Worm (Caenorhabditis elegans) whole organism, L1 larva: Measurements from ENCODE around the gene C35C5.9.

ENCODE experiments used
- C16A3.4 ChIP-seq: fragments of 150-350 bp; optimal IDR thresholded peaks from 2 replicates; lab custom pipeline; 2014; ENCODE audit warnings: missing biosample characterization, missing genetic modification characterization
- aha-1 ChIP-seq: fragments of 150-350 bp; optimal IDR thresholded peaks from 2 replicates; lab custom pipeline; 2014; ENCODE audit warnings: missing biosample characterization, missing genetic modification characterization
- ama-1 ChIP-seq: fragments of 150-350 bp; optimal IDR thresholded peaks from 2 replicates; lab custom pipeline; 2014
- ceh-63 ChIP-seq: fragments of 200-800 bp; sonication (Bioruptor generic); optimal IDR thresholded peaks from 2 replicates; lab custom pipeline; 2018; ENCODE audit warnings: mild to moderate bottlenecking, missing genetic modification characterization, missing compliant biosample characterization
- ceh-8 ChIP-seq: fragments of 200-800 bp; sonication (Bioruptor generic); optimal IDR thresholded peaks from 2 replicates; lab custom pipeline; 2018; ENCODE audit warnings: mild to moderate bottlenecking, missing genetic modification characterization, moderate library complexity, missing compliant biosample characterization
- ceh-82 ChIP-seq, 3 experiments: fragments of 150-350 bp in 1 of 3; sonication (generic microtip) in 2 of 3; optimal IDR thresholded peaks; 2 replicates each; lab custom pipeline; 2014 to 2017; ENCODE audit warnings: missing biosample characterization in 3 of 3, missing genetic modification characterization in 3 of 3
- ces-1 ChIP-seq: fragments of 150-350 bp; optimal IDR thresholded peaks from 2 replicates; lab custom pipeline; 2014; ENCODE audit warnings: missing biosample characterization, missing genetic modification reagents, missing genetic modification characterization
- efl-3 ChIP-seq: fragments of 200-800 bp; sonication (Bioruptor generic); optimal IDR thresholded peaks from 2 replicates; lab custom pipeline; 2018; ENCODE audit warnings: mild to moderate bottlenecking, missing genetic modification characterization, missing compliant biosample characterization
- egl-13 ChIP-seq: sonication (generic microtip); optimal IDR thresholded peaks from 2 replicates; lab custom pipeline; 2016; ENCODE audit warnings: missing genotype, missing genetic modification reagents, missing genetic modification characterization, missing compliant biosample characterization
- egl-27 ChIP-seq, 2 experiments: fragments of 150-350 bp in 1 of 2; sonication (generic microtip); optimal IDR thresholded peaks; 3 replicates each; lab custom pipeline; 2017 to 2018; ENCODE audit warnings: missing biosample characterization in 2 of 2, missing genetic modification characterization in 2 of 2, missing genetic modification reagents in 2 of 2
- elt-3 ChIP-seq, 6 experiments: fragments of 150-350 bp in 1 of 6; sonication (generic microtip); optimal IDR thresholded peaks; 2 replicates each; lab custom pipeline; 2017 to 2018; ENCODE audit warnings: missing biosample characterization in 6 of 6, missing genetic modification characterization in 6 of 6, inconsistent platforms in 1 of 6
- ets-5 ChIP-seq: fragments of 200-800 bp; sonication (Bioruptor generic); IDR thresholded peaks from 2 replicates; pipeline ENCODE4 v1.3.6; 2022; ENCODE audit warnings: missing genetic modification characterization, missing compliant biosample characterization
- fkh-4 ChIP-seq: sonication (generic microtip); optimal IDR thresholded peaks from 2 replicates; lab custom pipeline; 2016; ENCODE audit warnings: missing compliant biosample characterization, missing genetic modification characterization, borderline replicate concordance
- fkh-8 ChIP-seq: sonication (generic microtip); optimal IDR thresholded peaks from 2 replicates; lab custom pipeline; 2016; ENCODE audit warnings: mild to moderate bottlenecking, missing genetic modification characterization, missing compliant biosample characterization
- hlh-17 ChIP-seq: fragments of 200-800 bp; sonication (Bioruptor generic); optimal IDR thresholded peaks from 2 replicates; lab custom pipeline; 2018; ENCODE audit warnings: missing genetic modification characterization, mild to moderate bottlenecking, missing compliant biosample characterization, moderate library complexity, borderline replicate concordance
- irx-1 ChIP-seq: sonication (generic microtip); optimal IDR thresholded peaks from 2 replicates; lab custom pipeline; 2016; ENCODE audit warnings: missing genetic modification characterization, missing compliant biosample characterization
- lin-13 ChIP-seq: fragments of 150-350 bp; optimal IDR thresholded peaks from 2 replicates; lab custom pipeline; 2014; ENCODE audit warnings: missing biosample characterization, missing genetic modification reagents, missing genetic modification characterization
- lin-14 ChIP-seq: fragments of 200-800 bp; sonication (Bioruptor generic); optimal IDR thresholded peaks from 2 replicates; lab custom pipeline; 2018; ENCODE audit warnings: mild to moderate bottlenecking, missing genetic modification characterization, moderate library complexity, missing compliant biosample characterization
- lin-15B ChIP-seq: fragments of 150-350 bp; sonication (generic microtip); optimal IDR thresholded peaks from 3 replicates; lab custom pipeline; 2014; ENCODE audit warnings: missing biosample characterization, missing genetic modification characterization
- lin-35 ChIP-seq, 2 experiments: fragments of 150-350 bp; optimal IDR thresholded peaks; 2 replicates each; lab custom pipeline; 2014; ENCODE audit warnings: missing biosample characterization in 2 of 2, missing genetic modification characterization in 2 of 2, missing genetic modification reagents in 2 of 2
- lir-3 ChIP-seq: sonication (generic microtip); optimal IDR thresholded peaks from 2 replicates; lab custom pipeline; 2016; ENCODE audit warnings: mild to moderate bottlenecking, missing genetic modification characterization, moderate library complexity, missing compliant biosample characterization; ENCODE audit not compliant: poor library complexity
- lsy-2 ChIP-seq, 2 experiments: fragments of 150-350 bp; optimal IDR thresholded peaks; 2 replicates each; lab custom pipeline; 2014; ENCODE audit warnings: missing biosample characterization in 2 of 2, missing genetic modification characterization in 2 of 2
- mab-9 ChIP-seq: fragments of 200-800 bp; sonication (Bioruptor generic); IDR thresholded peaks from 2 replicates; pipeline ENCODE4 v1.3.6; 2022; ENCODE audit warnings: missing genetic modification reagents, missing genetic modification characterization, missing compliant biosample characterization
- mef-2 ChIP-seq: fragments of 150-350 bp; optimal IDR thresholded peaks from 2 replicates; lab custom pipeline; 2014; ENCODE audit warnings: missing biosample characterization, missing genetic modification characterization
- nhr-19 ChIP-seq: fragments of 200-800 bp; sonication (Bioruptor generic); conservative IDR thresholded peaks from 2 replicates; pipeline ENCODE4 v1.3.6; 2022; ENCODE audit warnings: missing genetic modification characterization, missing compliant biosample characterization
- nhr-237 ChIP-seq: fragments of 150-350 bp; optimal IDR thresholded peaks from 2 replicates; lab custom pipeline; 2014; ENCODE audit warnings: missing biosample characterization, missing genetic modification characterization
- nhr-28 ChIP-seq: fragments of 150-350 bp; optimal IDR thresholded peaks from 2 replicates; lab custom pipeline; 2014; ENCODE audit warnings: missing biosample characterization, missing genetic modification characterization
- nhr-47 ChIP-seq: sonication (generic microtip); optimal IDR thresholded peaks from 2 replicates; lab custom pipeline; 2016; ENCODE audit warnings: mild to moderate bottlenecking, missing genetic modification characterization, moderate library complexity, missing compliant biosample characterization
- nhr-71 ChIP-seq: sonication (generic microtip); optimal IDR thresholded peaks from 2 replicates; lab custom pipeline; 2016; ENCODE audit warnings: mild to moderate bottlenecking, missing genetic modification characterization, moderate library complexity, missing compliant biosample characterization
- nhr-77 ChIP-seq: fragments of 150-350 bp; optimal IDR thresholded peaks from 2 replicates; lab custom pipeline; 2014; ENCODE audit warnings: missing biosample characterization, missing genetic modification characterization
- nhr-84 ChIP-seq: sonication (generic microtip); optimal IDR thresholded peaks from 2 replicates; lab custom pipeline; 2017; ENCODE audit warnings: missing biosample characterization, missing genetic modification characterization
- nhr-85 ChIP-seq: sonication (generic microtip); peaks from one replicate; lab custom pipeline; 2016; ENCODE audit warnings: missing genetic modification characterization, inconsistent platforms, missing compliant biosample characterization
- pag-3 ChIP-seq: sonication (generic microtip); optimal IDR thresholded peaks from 2 replicates; lab custom pipeline; 2017; ENCODE audit warnings: missing genetic modification characterization, mild to moderate bottlenecking, missing compliant biosample characterization, antibody characterized with exemption, borderline replicate concordance; ENCODE audit not compliant: insufficient read depth
- pax-3 ChIP-seq: fragments of 200-800 bp; sonication (Bioruptor generic); optimal IDR thresholded peaks from 2 replicates; lab custom pipeline; 2018; ENCODE audit warnings: mild to moderate bottlenecking, missing genetic modification characterization, moderate library complexity, missing compliant biosample characterization
- pqm-1 ChIP-seq: sonication (generic microtip); optimal IDR thresholded peaks from 3 replicates; lab custom pipeline; 2017; ENCODE audit warnings: missing biosample characterization, missing genetic modification characterization
- rnt-1 ChIP-seq: sonication (generic microtip); optimal IDR thresholded peaks from 2 replicates; lab custom pipeline; 2016; ENCODE audit warnings: mild to moderate bottlenecking, missing genetic modification characterization, moderate library complexity, missing compliant biosample characterization
- snpc-4 ChIP-seq: fragments of 150-350 bp; optimal IDR thresholded peaks from 2 replicates; lab custom pipeline; 2014; ENCODE audit warnings: missing biosample characterization, missing genetic modification characterization
- snu-23 ChIP-seq: sonication (generic microtip); optimal IDR thresholded peaks from 2 replicates; lab custom pipeline; 2016; ENCODE audit warnings: missing genetic modification characterization, missing compliant biosample characterization
- sox-4 ChIP-seq: sonication (generic microtip); optimal IDR thresholded peaks from 2 replicates; lab custom pipeline; 2016; ENCODE audit warnings: missing genetic modification characterization, missing compliant biosample characterization
- sptf-1 ChIP-seq: fragments of 150-350 bp; optimal IDR thresholded peaks from 2 replicates; lab custom pipeline; 2014; ENCODE audit warnings: missing biosample characterization, missing genetic modification characterization
- sup-37 ChIP-seq: fragments of 200-800 bp; sonication (Bioruptor generic); optimal IDR thresholded peaks from 2 replicates; lab custom pipeline; 2018; ENCODE audit warnings: mild to moderate bottlenecking, missing genetic modification characterization, missing compliant biosample characterization
- swsn-7 ChIP-seq: sonication (generic microtip); optimal IDR thresholded peaks from 2 replicates; lab custom pipeline; 2016; ENCODE audit warnings: missing genetic modification characterization, missing compliant biosample characterization
- tbx-2 ChIP-seq: sonication (generic microtip); optimal IDR thresholded peaks from 2 replicates; lab custom pipeline; 2016; ENCODE audit warnings: missing genetic modification characterization, missing compliant biosample characterization
- unc-30 ChIP-seq: sonication (generic microtip); optimal IDR thresholded peaks from 2 replicates; lab custom pipeline; 2017; ENCODE audit warnings: missing biosample characterization, missing genetic modification characterization
- unc-86 ChIP-seq: sonication (generic microtip); optimal IDR thresholded peaks from 2 replicates; lab custom pipeline; 2016; ENCODE audit warnings: missing genetic modification characterization, missing compliant biosample characterization
- unc-98 ChIP-seq: fragments of 200-800 bp; sonication (Bioruptor generic); IDR thresholded peaks from 2 replicates; pipeline ENCODE4 v1.3.6; 2022; ENCODE audit warnings: missing genetic modification characterization, missing compliant biosample characterization
- zag-1 ChIP-seq: fragments of 150-350 bp; optimal IDR thresholded peaks from 2 replicates; lab custom pipeline; 2014; ENCODE audit warnings: missing biosample characterization, missing genetic modification characterization
- zip-4 ChIP-seq: fragments of 200-800 bp; sonication (Bioruptor generic); optimal IDR thresholded peaks from 2 replicates; lab custom pipeline; 2018; ENCODE audit warnings: mild to moderate bottlenecking, missing genetic modification characterization, moderate library complexity, missing compliant biosample characterization
- ztf-11 ChIP-seq, 2 experiments: sonication (generic microtip); optimal IDR thresholded peaks; 2 replicates each; lab custom pipeline; 2016 to 2017; ENCODE audit warnings: missing genetic modification characterization in 2 of 2, missing biosample characterization in 1 of 2, missing compliant biosample characterization in 1 of 2
- ztf-4 ChIP-seq: fragments of 150-350 bp; optimal IDR thresholded peaks from 2 replicates; lab custom pipeline; 2014; ENCODE audit warnings: missing biosample characterization, missing genetic modification characterization

The C35C5.9 gene

DNA sequence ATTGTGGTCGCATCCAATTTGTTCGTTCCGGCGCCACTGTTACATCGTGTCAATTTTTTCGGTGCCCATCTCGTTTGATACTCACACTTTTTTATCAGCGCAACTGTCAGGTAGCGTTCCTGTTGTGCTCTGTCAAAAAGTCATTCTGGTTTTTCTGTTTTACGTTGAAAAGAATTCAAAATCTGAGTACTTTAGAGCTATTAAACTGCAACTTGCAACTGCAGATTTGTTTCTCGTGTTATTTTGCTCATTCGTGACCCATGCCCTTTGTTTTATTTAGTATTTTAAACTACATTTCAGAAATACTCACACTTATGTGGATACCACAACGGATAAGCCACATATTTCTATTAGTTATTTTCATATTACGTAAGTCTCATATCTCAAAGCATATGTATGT is 24.2 kb downstream of the C35C5.9 start, which contains the start of gene lev-8:
Gene lev-8 (plus strand): TSS at position 301 of the 400 bp plus-strand sequence.
- TF ChIP-seq egl-27 (tag; optimal IDR thresholded peaks at IDR 0.05; lab: Kevin White, UChicago) (no peak), lin-13 (GFP tag; lab: Kevin White, UChicago) (no peak)

DNA sequence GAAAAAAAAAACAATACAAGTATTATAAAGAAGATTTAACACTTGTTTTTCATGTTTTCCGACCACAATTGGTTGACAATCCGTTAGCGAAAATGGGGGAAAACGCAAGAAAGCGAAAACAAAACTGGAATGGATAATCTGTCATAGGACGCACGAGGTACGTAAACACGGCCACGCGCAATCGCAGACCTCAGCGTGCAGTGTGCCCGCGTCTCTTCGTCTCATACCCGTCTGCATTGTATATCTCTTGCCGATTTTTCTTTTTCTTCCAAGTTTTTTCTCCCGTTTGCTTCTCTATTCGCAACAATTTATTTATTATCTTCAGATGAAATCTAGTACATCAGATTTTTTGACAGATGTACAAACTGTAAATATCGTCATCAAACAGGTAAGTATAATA is 27.3 kb downstream of the C35C5.9 start, which contains the start of gene trpp-9:
Gene trpp-9 (plus strand): TSS at position 261 of the 400 bp plus-strand sequence.
- TF ChIP-seq irx-1 (tag; lab: Kevin White, UChicago) (peak; percentile 32), lir-3 (tag; lab: Kevin White, UChicago) (no peak), unc-98 (GFP tag; lab: Robert Waterston, UW) (no peak), snu-23 (GFP tag; lab: Kevin White, UChicago) (peak; percentile 79), unc-30 (no peak), elt-3 (tag; optimal IDR thresholded peaks at IDR 0.05; lab: Kevin White, UChicago) (peak in 1 of 6 experiments; percentile 45), zip-4 (GFP tag; lab: Kevin White, UChicago) (no peak), zag-1 (tag; lab: Kevin White, UChicago) (no peak), lin-13 (GFP tag; lab: Kevin White, UChicago) (no peak), ets-5 (GFP tag; lab: Robert Waterston, UW) (no peak), nhr-47 (tag; lab: Kevin White, UChicago) (peak; percentile 63), nhr-28 (tag; lab: Kevin White, UChicago) (no peak), mab-9 (GFP tag; lab: Robert Waterston, UW) (no peak), lin-15B (tag; lab: Kevin White, UChicago) (no peak), fkh-4 (tag; lab: Kevin White, UChicago) (no peak), sup-37 (GFP tag; lab: Kevin White, UChicago) (no peak), ama-1 (lab: Kevin White, UChicago) (no peak), pqm-1 (tag; lab: Kevin White, UChicago) (no peak), ceh-8 (no peak), snpc-4 (tag; lab: Kevin White, UChicago) (no peak), lsy-2 (tag; optimal IDR thresholded peaks at IDR 0.05; lab: Kevin White, UChicago) (peak; percentile 27 to 55), C16A3.4 (peak; percentile 55), mef-2 (tag; lab: Kevin White, UChicago) (no peak), tbx-2 (tag; lab: Kevin White, UChicago) (peak; percentile 57), ceh-63 (no peak), efl-3 (GFP tag; lab: Kevin White, UChicago) (no peak), egl-13 (tag; lab: Kevin White, UChicago) (no peak), unc-86 (no peak), fkh-8 (no peak), rnt-1 (tag; lab: Kevin White, UChicago) (peak; percentile 57), lin-35 (GFP tag; optimal IDR thresholded peaks at IDR 0.05; lab: Kevin White, UChicago) (peak; percentile 40 to 63), nhr-19 (GFP tag; lab: Robert Waterston, UW) (no peak; the same call in 1 of the 2 replicates), lin-14 (GFP tag; lab: Kevin White, UChicago) (peak; percentile 80), nhr-77 (tag; lab: Kevin White, UChicago) (no peak), sptf-1 (tag; lab: Kevin White, UChicago) (no peak), egl-27 (tag; optimal IDR thresholded peaks at IDR 0.05; lab: Kevin White, UChicago) (no peak), swsn-7 (peak; percentile 49), nhr-84 (tag; lab: Kevin White, UChicago) (no peak), sox-4 (tag; lab: Kevin White, UChicago) (no peak), nhr-85 (tag; lab: Kevin White, UChicago) (peak; percentile 87), pax-3 (tag; lab: Kevin White, UChicago) (no peak), ceh-82 (tag; optimal IDR thresholded peaks at IDR 0.05; lab: Kevin White, UChicago) (peak in 2 of 3 experiments; percentile 28 to 71), ztf-4 (tag; lab: Kevin White, UChicago) (peak; percentile 69), hlh-17 (no peak), aha-1 (tag; lab: Kevin White, UChicago) (no peak), ces-1 (no peak), ztf-11 (tag; optimal IDR thresholded peaks at IDR 0.05; lab: Kevin White, UChicago) (no peak), nhr-237 (tag; lab: Kevin White, UChicago) (no peak), pag-3 (no peak), nhr-71 (peak; percentile 60)
